Fruit fly (Drosophila melanogaster) whole organism, pupa: Measurements from ENCODE around the gene galla-2.

Experiments
- CG10348 ChIP-seq: fragments of 200-800 bp; sonication (Bioruptor generic); IDR thresholded peaks from 2 replicates; pipeline ENCODE4 v1.3.6; 2022; ENCODE audit warnings: missing biosample characterization, missing genetic modification characterization
- CG12605 ChIP-seq: fragments of 200-800 bp; sonication (Bioruptor generic); IDR thresholded peaks from 2 replicates; pipeline ENCODE4 v1.3.6; 2022; ENCODE audit warnings: missing biosample characterization, missing genetic modification characterization
- CG13204 ChIP-seq: fragments of 200-800 bp; sonication (Bioruptor generic); optimal IDR thresholded peaks from 2 replicates; lab custom pipeline; 2018; ENCODE audit warnings: missing biosample characterization, mild to moderate bottlenecking, missing genetic modification characterization, moderate library complexity
- CG14655 ChIP-seq: fragments of 200-800 bp; sonication (Bioruptor generic); optimal IDR thresholded peaks from 3 replicates; lab custom pipeline; 2017; ENCODE audit warnings: mild to moderate bottlenecking, missing biosample characterization, missing genetic modification reagents, missing genetic modification characterization
- CG15710 ChIP-seq: fragments of 200-800 bp; sonication (Bioruptor generic); optimal IDR thresholded peaks from 2 replicates; lab custom pipeline; 2018; ENCODE audit warnings: missing biosample characterization, mild to moderate bottlenecking, missing genetic modification characterization, moderate library complexity
- CG17806 ChIP-seq: fragments of 200-800 bp; sonication (Bioruptor generic); optimal IDR thresholded peaks from 2 replicates; lab custom pipeline; 2018; ENCODE audit warnings: missing biosample characterization, mild to moderate bottlenecking, missing genetic modification characterization, moderate library complexity
- CG32121 ChIP-seq: fragments of 200-800 bp; sonication (Bioruptor generic); IDR thresholded peaks from 2 replicates; pipeline ENCODE4 v1.3.6; 2022; ENCODE audit warnings: missing biosample characterization, missing genetic modification characterization
- CG34367 ChIP-seq: fragments of 200-800 bp; sonication (Bioruptor generic); optimal IDR thresholded peaks from 2 replicates; lab custom pipeline; 2018; ENCODE audit warnings: missing biosample characterization, mild to moderate bottlenecking, missing genetic modification characterization
- CG4496 ChIP-seq: fragments of 200-800 bp; sonication (Bioruptor generic); IDR thresholded peaks from 3 replicates; pipeline ENCODE4 v1.3.6; 2022; ENCODE audit warnings: missing biosample characterization, missing genetic modification characterization
- CG8159 ChIP-seq: fragments of 200-800 bp; sonication (Bioruptor generic); optimal IDR thresholded peaks from 3 replicates; lab custom pipeline; 2018; ENCODE audit warnings: missing biosample characterization, mild to moderate bottlenecking, missing genetic modification characterization, moderate library complexity
- CG8301 ChIP-seq: fragments of 200-800 bp; sonication (Bioruptor generic); optimal IDR thresholded peaks from 2 replicates; lab custom pipeline; 2018; ENCODE audit warnings: missing biosample characterization, mild to moderate bottlenecking, missing genetic modification characterization
- CG9948 ChIP-seq: fragments of 200-800 bp; sonication (Bioruptor generic); optimal IDR thresholded peaks from 2 replicates; lab custom pipeline; 2018; ENCODE audit warnings: missing biosample characterization, mild to moderate bottlenecking, missing genetic modification characterization, moderate library complexity
- D1 ChIP-seq: fragments of 200-800 bp; sonication (Bioruptor generic); optimal IDR thresholded peaks from 2 replicates; lab custom pipeline; 2018; ENCODE audit warnings: missing biosample characterization, mild to moderate bottlenecking, missing genetic modification characterization, moderate library complexity
- EcR ChIP-seq: fragments of 200-800 bp; sonication (Bioruptor generic); optimal IDR thresholded peaks from 3 replicates; lab custom pipeline; 2019; ENCODE audit warnings: missing biosample characterization, missing genetic modification characterization, mild to moderate bottlenecking, moderate library complexity, missing genetic modification reagents
- Ets98B ChIP-seq: fragments of 200-800 bp; sonication (Bioruptor generic); IDR thresholded peaks from 2 replicates; pipeline ENCODE4 v1.3.6; 2022; ENCODE audit warnings: missing biosample characterization, missing genetic modification characterization
- Pif1A ChIP-seq: fragments of 200-800 bp; sonication (Bioruptor generic); optimal IDR thresholded peaks from 3 replicates; lab custom pipeline; 2016; ENCODE audit warnings: missing biosample characterization, missing genetic modification characterization
- Pif1B ChIP-seq: fragments of 200-800 bp; sonication (Bioruptor generic); optimal IDR thresholded peaks from 3 replicates; lab custom pipeline; 2016; ENCODE audit warnings: missing biosample characterization, missing genetic modification characterization
- Snoo ChIP-seq: fragments of 200-800 bp; sonication (Bioruptor generic); optimal IDR thresholded peaks from 3 replicates; lab custom pipeline; 2017; ENCODE audit warnings: missing biosample characterization, mild to moderate bottlenecking, missing genetic modification characterization, inconsistent platforms
- fd96Ca ChIP-seq: fragments of 200-800 bp; sonication (Bioruptor generic); IDR thresholded peaks from 3 replicates; pipeline ENCODE4 v1.3.6; 2022; ENCODE audit warnings: missing biosample characterization, missing genetic modification characterization
- gl ChIP-seq: fragments of 200-800 bp; sonication (Bioruptor generic); optimal IDR thresholded peaks from 2 replicates; lab custom pipeline; 2018; ENCODE audit warnings: missing biosample characterization, mild to moderate bottlenecking, missing genetic modification characterization
- rn ChIP-seq: fragments of 200-800 bp; sonication (Bioruptor generic); IDR thresholded peaks from 2 replicates; pipeline ENCODE4 v1.3.6; 2022; ENCODE audit warnings: missing biosample characterization, missing genetic modification characterization

The galla-2 gene

DNA sequence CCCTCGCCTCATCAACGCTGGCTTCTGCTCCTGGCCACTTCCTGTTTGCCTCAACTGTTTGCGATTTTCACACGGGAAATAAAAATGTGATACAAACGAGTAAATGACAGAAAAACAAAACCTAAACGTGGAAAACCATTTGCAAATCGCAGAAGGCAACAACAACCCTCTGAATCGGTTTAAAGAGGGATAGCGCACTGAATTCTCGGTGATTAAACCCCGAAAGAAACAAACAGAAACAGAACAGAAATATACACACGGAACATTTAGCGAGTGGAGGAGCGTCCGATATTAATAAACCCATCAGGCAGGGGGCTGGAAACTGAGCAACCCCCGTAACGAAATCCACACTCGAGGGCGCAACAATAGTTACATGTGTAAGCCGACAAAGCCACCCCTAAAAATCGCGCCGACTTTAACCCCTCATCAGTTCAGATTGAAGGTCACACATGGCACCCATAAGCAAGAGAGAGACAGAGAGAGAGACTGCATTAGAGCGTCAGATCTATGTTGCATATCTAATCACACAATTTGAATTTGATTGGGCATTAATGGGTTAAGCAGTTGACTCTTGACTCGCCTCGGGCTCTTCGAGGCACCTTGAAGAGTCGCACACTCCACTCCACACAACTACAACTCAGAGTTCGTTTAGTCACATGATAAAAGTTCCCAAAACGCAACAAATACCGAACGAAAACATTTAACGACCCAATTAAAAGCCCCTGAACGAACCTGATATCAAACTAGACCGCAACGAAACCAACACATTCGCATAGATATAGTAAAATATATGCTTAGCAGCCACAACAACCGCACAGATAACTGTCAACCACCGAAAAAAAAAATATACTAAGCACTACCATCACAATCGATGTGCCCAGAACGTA, 20.8 kb upstream of the galla-2 start:
- TF ChIP-seq rn (GFP tag; lab: Robert Waterston, UW) = no peak
- no peak for TF ChIP-seq Ets98B
- no peak for TF ChIP-seq CG8301
- no peak for TF ChIP-seq D1 (tag; lab: Kevin White, UChicago)
- TF ChIP-seq Snoo = no peak
- no peak for TF ChIP-seq fd96Ca
- TF ChIP-seq CG14655 (GFP tag; lab: Kevin White, UChicago) = no peak
- no peak for TF ChIP-seq EcR
- TF ChIP-seq CG17806 = no peak
- no peak for TF ChIP-seq Pif1B (GFP tag; lab: Kevin White, UChicago)

DNA sequence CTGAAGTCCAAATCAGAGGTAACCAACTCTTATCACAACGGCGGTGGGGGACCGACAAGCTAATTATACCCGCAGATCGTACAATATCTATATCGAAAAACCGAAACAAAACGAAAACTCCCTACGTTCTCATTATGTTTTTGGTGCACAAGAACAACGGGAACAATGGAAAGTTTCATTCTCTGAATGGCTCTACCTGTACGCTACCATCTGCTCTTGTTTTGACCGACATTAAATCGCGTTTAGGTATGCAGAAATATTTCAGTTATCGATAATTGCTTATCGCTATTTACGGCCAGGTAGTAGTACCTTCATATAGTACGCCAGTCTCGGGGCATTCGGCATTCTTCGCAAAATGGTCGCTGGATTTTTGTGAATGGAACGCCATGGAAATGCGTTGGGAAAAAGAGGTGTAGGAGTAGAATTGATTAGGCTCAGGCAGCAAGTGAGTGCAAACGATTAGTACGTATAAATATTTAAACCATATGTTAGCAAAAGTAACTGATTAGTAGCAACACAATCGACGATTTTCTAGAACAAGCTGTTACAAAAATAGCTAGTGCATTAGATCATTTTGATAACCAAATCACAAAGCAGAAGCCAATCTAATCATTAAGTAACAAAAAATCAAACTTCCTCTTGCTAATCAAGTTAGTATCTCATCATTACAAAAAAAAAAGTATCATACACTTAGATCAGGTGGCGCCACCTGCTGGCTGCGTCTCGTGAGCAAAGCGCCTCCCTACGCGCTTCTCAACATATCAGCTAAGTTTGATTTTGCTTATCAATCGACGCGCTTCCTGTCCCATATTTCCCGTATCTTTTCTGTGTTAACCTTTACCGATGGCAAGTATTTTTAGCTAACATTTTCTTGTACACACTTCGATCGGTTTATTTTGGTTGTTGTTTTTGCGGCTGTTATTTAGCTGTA, 19.9 kb upstream of the galla-2 start:
- TF ChIP-seq CG10348 (no peak), CG34367 (tag; lab: Kevin White, UChicago) (no peak)

DNA sequence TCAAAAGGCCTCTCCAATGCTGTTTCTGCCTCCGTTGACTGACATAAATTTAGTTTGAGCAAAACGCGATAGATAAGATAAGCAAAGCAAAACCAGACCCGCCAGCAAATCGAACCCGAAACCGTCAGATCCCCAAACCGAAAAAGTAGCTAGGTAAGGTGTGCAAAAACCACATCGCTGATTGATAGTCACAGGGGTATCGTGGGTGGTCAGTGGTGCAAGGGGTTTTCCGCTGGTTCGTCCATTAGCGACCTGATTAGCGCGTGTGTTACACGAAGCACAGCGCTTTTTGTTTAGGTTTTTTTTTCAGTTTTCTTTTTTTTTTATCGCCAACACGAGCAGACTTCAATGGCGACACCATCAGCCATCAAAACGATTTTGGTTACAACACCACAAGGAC, 18.8 kb upstream of the galla-2 start:
- no peak for TF ChIP-seq D1 (tag; lab: Kevin White, UChicago)
- TF ChIP-seq CG14655 (GFP tag; lab: Kevin White, UChicago) = no peak
- peak; percentile 26; the same call in 1 of the 2 replicates for TF ChIP-seq CG32121 (GFP tag; lab: Robert Waterston, UW)
- no peak for TF ChIP-seq CG15710 (tag; lab: Kevin White, UChicago)
- no peak for TF ChIP-seq CG34367 (tag; lab: Kevin White, UChicago)
- no peak for TF ChIP-seq CG13204 (GFP tag; lab: Kevin White, UChicago)
- 0 out of 2 replicates have a peak, but pooled peaks have one; percentile 19 for TF ChIP-seq Ets98B
- TF ChIP-seq EcR = no peak

DNA sequence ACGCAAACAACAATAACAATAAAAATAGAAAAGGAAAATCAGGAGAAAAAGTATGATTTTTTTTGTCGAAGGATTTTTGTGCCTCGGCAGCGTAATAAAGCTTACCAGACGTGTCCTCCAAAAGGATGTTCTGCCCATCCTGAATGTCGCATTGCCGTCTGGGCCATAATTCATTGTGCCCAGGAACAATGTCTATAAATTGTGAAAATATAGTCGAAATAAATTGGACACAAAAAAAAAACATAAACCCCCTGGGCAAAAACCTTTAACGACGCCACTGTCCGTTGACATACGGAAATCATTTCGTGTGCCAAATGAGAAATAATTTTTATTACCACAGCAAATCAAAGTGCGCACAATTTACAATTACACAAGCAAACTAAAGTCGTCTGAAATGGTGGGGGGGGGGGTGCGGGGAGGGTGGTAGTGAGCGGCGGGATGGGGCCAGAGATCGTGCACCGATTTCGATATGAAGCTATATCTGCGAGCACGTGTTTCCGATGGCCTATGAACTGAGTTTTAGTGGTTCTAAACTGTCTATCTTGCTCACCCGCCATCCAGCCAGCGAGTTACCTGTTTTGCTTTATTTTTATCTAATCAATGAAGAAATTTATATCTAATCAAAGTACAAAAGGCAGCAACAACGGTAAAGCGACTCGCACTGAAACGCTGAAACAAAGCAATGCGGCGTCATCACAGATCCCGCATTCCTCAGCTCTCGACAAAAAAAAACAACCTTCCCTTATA, 15.9 kb upstream of the galla-2 start:
- TF ChIP-seq CG13204 (GFP tag; lab: Kevin White, UChicago) (no peak), CG10348 (no peak), CG17806 (no peak), CG15710 (tag; lab: Kevin White, UChicago) (no peak), CG32121 (GFP tag; lab: Robert Waterston, UW) (no peak), D1 (tag; lab: Kevin White, UChicago) (no peak), rn (GFP tag; lab: Robert Waterston, UW) (no peak), EcR (no peak), CG9948 (tag; lab: Kevin White, UChicago) (no peak), fd96Ca (no peak), CG12605 (GFP tag; lab: Robert Waterston, UW) (no peak), Ets98B (no peak), gl (tag; lab: Kevin White, UChicago) (no peak), Snoo (no peak), CG8159 (tag; lab: Kevin White, UChicago) (no peak), CG14655 (GFP tag; lab: Kevin White, UChicago) (no peak), CG34367 (tag; lab: Kevin White, UChicago) (no peak), Pif1B (GFP tag; lab: Kevin White, UChicago) (no peak), Pif1A (GFP tag; lab: Kevin White, UChicago) (no peak)

DNA sequence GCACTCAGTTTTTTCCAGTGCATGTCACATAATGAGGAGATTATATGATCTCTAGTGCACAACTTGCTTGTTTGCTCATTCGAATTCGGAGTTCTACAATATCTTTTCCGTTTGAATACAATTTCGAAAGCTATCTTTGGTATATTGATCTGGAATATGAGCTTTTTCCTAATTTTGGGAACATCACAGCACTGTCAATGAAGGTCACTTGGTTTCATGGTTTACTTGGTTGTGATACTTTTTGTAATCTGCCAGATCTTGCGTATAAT, 15.4 kb upstream of the galla-2 start:
- TF ChIP-seq CG13204 (GFP tag; lab: Kevin White, UChicago) (no peak), CG14655 (GFP tag; lab: Kevin White, UChicago) (no peak), CG8301 (no peak), Ets98B (no peak), CG12605 (GFP tag; lab: Robert Waterston, UW) (no peak)

DNA sequence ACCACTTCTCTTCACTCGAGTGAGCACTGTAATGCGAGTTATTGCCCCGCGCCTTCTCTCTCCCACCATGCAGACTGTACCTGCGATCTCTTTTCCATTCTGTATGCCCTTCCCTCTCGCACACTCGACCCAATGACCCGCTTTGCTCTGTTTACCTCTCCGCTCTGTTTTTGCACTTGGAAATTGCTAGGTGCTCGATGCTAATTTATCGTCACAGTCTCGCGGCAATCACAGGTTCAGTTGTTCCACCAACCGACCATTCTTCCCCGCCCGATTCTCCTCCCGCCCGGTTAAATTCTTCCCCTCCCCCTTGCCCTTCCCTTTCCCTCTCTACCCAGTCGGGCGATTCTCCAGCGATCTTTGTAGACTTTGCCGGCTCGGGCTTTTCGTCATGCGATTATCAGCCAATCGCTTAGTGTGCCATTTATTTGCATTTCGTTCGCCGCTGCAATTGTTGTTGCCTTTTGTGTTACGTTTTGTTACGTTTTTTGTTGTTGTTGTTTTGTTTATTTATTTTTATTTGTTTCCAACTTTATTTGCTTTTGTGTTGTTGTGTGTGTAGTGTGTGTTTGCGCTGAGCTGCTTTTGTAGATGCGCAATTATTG, 14.8 kb upstream of the galla-2 start:
- TF ChIP-seq EcR (peak; percentile 53), CG15710 (tag; lab: Kevin White, UChicago) (peak; percentile 33), CG14655 (GFP tag; lab: Kevin White, UChicago) (no peak), gl (tag; lab: Kevin White, UChicago) (peak; percentile 70), CG13204 (GFP tag; lab: Kevin White, UChicago) (peak; percentile 45), CG10348 (no peak), CG12605 (GFP tag; lab: Robert Waterston, UW) (peak; percentile 92), CG4496 (GFP tag; lab: Robert Waterston, UW) (peak; percentile 84), CG9948 (tag; lab: Kevin White, UChicago) (peak; percentile 28), CG8301 (peak; percentile 32), Snoo (no peak), CG32121 (GFP tag; lab: Robert Waterston, UW) (peak; percentile 67), CG17806 (peak; percentile 35), Ets98B (peak; percentile 81), rn (GFP tag; lab: Robert Waterston, UW) (no peak), CG34367 (tag; lab: Kevin White, UChicago) (peak; percentile 39), Pif1A (GFP tag; lab: Kevin White, UChicago) (peak; percentile 74), D1 (tag; lab: Kevin White, UChicago) (no peak), fd96Ca (no peak; the same call in none of the 3 replicates), CG8159 (tag; lab: Kevin White, UChicago) (peak; percentile 35), Pif1B (GFP tag; lab: Kevin White, UChicago) (peak; percentile 70)
